Fruit fly (Drosophila melanogaster) whole organism, adult: ENCODE measurements around the gene Mp.
A peak's percentile ranks its signal among the peaks of the same experiment; 100 is the strongest.

Experiments
- CG11617 ChIP-seq: fragments of 200-800 bp; sonication (Bioruptor generic); optimal IDR thresholded peaks from 2 replicates; lab custom pipeline; 2017; ENCODE audit warnings: mild to moderate bottlenecking, missing biosample characterization, missing genetic modification reagents, missing genetic modification characterization
- CG12768 ChIP-seq: fragments of 200-800 bp; sonication (Bioruptor generic); optimal IDR thresholded peaks from 2 replicates; lab custom pipeline; 2017; ENCODE audit warnings: missing biosample characterization, missing genetic modification characterization, mild to moderate bottlenecking, moderate library complexity, missing genetic modification reagents
- CG14711 ChIP-seq: fragments of 200-800 bp; sonication (Bioruptor generic); optimal IDR thresholded peaks from 2 replicates; lab custom pipeline; 2018; ENCODE audit warnings: missing biosample characterization, mild to moderate bottlenecking, missing genetic modification characterization, moderate library complexity
- CG1620 ChIP-seq: fragments of 200-800 bp; sonication (Bioruptor generic); optimal IDR thresholded peaks from 2 replicates; lab custom pipeline; 2016; ENCODE audit warnings: missing biosample characterization, missing genetic modification characterization
- CG33017 ChIP-seq: fragments of 200-800 bp; sonication (Bioruptor generic); optimal IDR thresholded peaks from 2 replicates; lab custom pipeline; 2018; ENCODE audit warnings: missing biosample characterization, mild to moderate bottlenecking, missing genetic modification characterization, moderate library complexity
- CG5204 ChIP-seq: fragments of 200-800 bp; sonication (Bioruptor generic); optimal IDR thresholded peaks from 2 replicates; lab custom pipeline; 2016; ENCODE audit warnings: missing biosample characterization, missing genetic modification characterization
- CG7045 ChIP-seq: fragments of 200-800 bp; sonication (Bioruptor generic); optimal IDR thresholded peaks from 2 replicates; lab custom pipeline; 2017; ENCODE audit warnings: missing biosample characterization, mild to moderate bottlenecking, missing genetic modification characterization
- CG7101 ChIP-seq: fragments of 200-800 bp; sonication (Bioruptor generic); optimal IDR thresholded peaks from 2 replicates; lab custom pipeline; 2018; ENCODE audit warnings: missing biosample characterization, mild to moderate bottlenecking, missing genetic modification characterization, moderate library complexity
- Clk ChIP-seq: fragments of 200-800 bp; sonication (Bioruptor generic); optimal IDR thresholded peaks from 2 replicates; lab custom pipeline; 2017; ENCODE audit warnings: missing biosample characterization, missing genetic modification characterization
- Crg-1 ChIP-seq: fragments of 200-800 bp; sonication (Bioruptor generic); optimal IDR thresholded peaks from 2 replicates; lab custom pipeline; 2016; ENCODE audit warnings: missing biosample characterization, missing genetic modification characterization
- Hr96 ChIP-seq: fragments of 200-800 bp; sonication (Bioruptor generic); optimal IDR thresholded peaks from 2 replicates; lab custom pipeline; 2016; ENCODE audit warnings: missing biosample characterization, missing genetic modification characterization
- Mnt ChIP-seq: fragments of 200-800 bp; sonication (Bioruptor generic); optimal IDR thresholded peaks from 2 replicates; lab custom pipeline; 2016; ENCODE audit warnings: missing biosample characterization, mild to moderate bottlenecking, missing genetic modification characterization
- bab1 ChIP-seq: fragments of 200-800 bp; sonication (Bioruptor generic); optimal IDR thresholded peaks from 3 replicates; lab custom pipeline; 2019; ENCODE audit warnings: missing biosample characterization, mild to moderate bottlenecking, missing genetic modification characterization, moderate library complexity
- cic ChIP-seq: fragments of 200-800 bp; sonication (Bioruptor generic); optimal IDR thresholded peaks from 2 replicates; lab custom pipeline; 2017; ENCODE audit warnings: missing biosample characterization, mild to moderate bottlenecking, missing genetic modification characterization, moderate library complexity
- cnc ChIP-seq, 2 experiments: fragments of >200 bp; optimal IDR thresholded peaks; 2 replicates each; lab custom pipeline; 2017
- kay ChIP-seq: fragments of 200-800 bp; sonication (Bioruptor generic); peaks from one replicate; lab custom pipeline; 2016; ENCODE audit warnings: missing biosample characterization, missing genetic modification characterization, borderline replicate concordance
- ovo ChIP-seq: fragments of 200-800 bp; sonication (Bioruptor generic); optimal IDR thresholded peaks from 2 replicates; lab custom pipeline; 2016; ENCODE audit warnings: missing biosample characterization, missing genetic modification characterization
- pad ChIP-seq: fragments of 200-800 bp; sonication (Bioruptor generic); optimal IDR thresholded peaks from 3 replicates; lab custom pipeline; 2017; ENCODE audit warnings: missing biosample characterization, missing genetic modification characterization, mild to moderate bottlenecking, moderate library complexity, missing genetic modification reagents
- tj ChIP-seq: fragments of 200-800 bp; sonication (Bioruptor generic); optimal IDR thresholded peaks from 3 replicates; lab custom pipeline; 2017; ENCODE audit warnings: missing biosample characterization, mild to moderate bottlenecking, missing genetic modification characterization, moderate library complexity
- toe ChIP-seq: fragments of 200-800 bp; sonication (Bioruptor generic); optimal IDR thresholded peaks from 2 replicates; lab custom pipeline; 2016; ENCODE audit warnings: missing biosample characterization, missing genetic modification characterization

Mp gene

dm6 chr3L:6964488-6965152 is 34.0 kb upstream of the Mp start, which contains the start of gene sgl:
Gene sgl, minus strand, starts transcription at chr3L:6964758.
- TF ChIP-seq Clk (GFP tag; lab: Kevin White, UChicago) (no peak), ovo (GFP tag; lab: Kevin White, UChicago) (peak; percentile 61), Hr96 (GFP tag; lab: Kevin White, UChicago) (peak; percentile 15), CG11617 (GFP tag; lab: Kevin White, UChicago) (peak; percentile 18), CG7045 (GFP tag; lab: Kevin White, UChicago) (peak; percentile 37), kay (GFP tag; lab: Kevin White, UChicago) (no peak), CG1620 (GFP tag; lab: Kevin White, UChicago) (peak; percentile 26), toe (GFP tag; lab: Kevin White, UChicago) (no peak), CG7101 (peak; percentile 29), bab1 (GFP tag; lab: Kevin White, UChicago) (peak; percentile 73), tj (GFP tag; lab: Kevin White, UChicago) (peak; percentile 43), CG12768 (GFP tag; lab: Kevin White, UChicago) (peak; percentile 74), CG14711 (tag; lab: Kevin White, UChicago) (no peak), cnc (optimal IDR thresholded peaks at IDR 0.05; lab: Kevin White, UChicago) (no peak), cic (GFP tag; lab: Kevin White, UChicago) (peak; percentile 87), pad (peak; percentile 15), CG33017 (peak; percentile 66), Mnt (GFP tag; lab: Kevin White, UChicago) (peak; percentile 98), Crg-1 (GFP tag; lab: Kevin White, UChicago) (peak; percentile 5), CG5204 (GFP tag; lab: Kevin White, UChicago) (no peak)

- TF ChIP-seq tj (GFP tag; lab: Kevin White, UChicago), result no peak
- TF ChIP-seq cnc (optimal IDR thresholded peaks at IDR 0.05; lab: Kevin White, UChicago), result no peak
- TF ChIP-seq kay (GFP tag; lab: Kevin White, UChicago), result no peak
- TF ChIP-seq CG33017, result no peak
- no peak for TF ChIP-seq Clk (GFP tag; lab: Kevin White, UChicago)
- no peak for TF ChIP-seq CG7101
- no peak for TF ChIP-seq pad
- TF ChIP-seq ovo (GFP tag; lab: Kevin White, UChicago), result no peak
- no peak for TF ChIP-seq Mnt (GFP tag; lab: Kevin White, UChicago)
- no peak for TF ChIP-seq Crg-1 (GFP tag; lab: Kevin White, UChicago)
- TF ChIP-seq toe (GFP tag; lab: Kevin White, UChicago), result no peak
Measured at dm6 chr3L:6967797-6968196, 30.8 kb upstream of the Mp start, which contains the start of gene CG10064. Gene CG10064, minus strand, starts transcription at chr3L:6967897.

DNA sequence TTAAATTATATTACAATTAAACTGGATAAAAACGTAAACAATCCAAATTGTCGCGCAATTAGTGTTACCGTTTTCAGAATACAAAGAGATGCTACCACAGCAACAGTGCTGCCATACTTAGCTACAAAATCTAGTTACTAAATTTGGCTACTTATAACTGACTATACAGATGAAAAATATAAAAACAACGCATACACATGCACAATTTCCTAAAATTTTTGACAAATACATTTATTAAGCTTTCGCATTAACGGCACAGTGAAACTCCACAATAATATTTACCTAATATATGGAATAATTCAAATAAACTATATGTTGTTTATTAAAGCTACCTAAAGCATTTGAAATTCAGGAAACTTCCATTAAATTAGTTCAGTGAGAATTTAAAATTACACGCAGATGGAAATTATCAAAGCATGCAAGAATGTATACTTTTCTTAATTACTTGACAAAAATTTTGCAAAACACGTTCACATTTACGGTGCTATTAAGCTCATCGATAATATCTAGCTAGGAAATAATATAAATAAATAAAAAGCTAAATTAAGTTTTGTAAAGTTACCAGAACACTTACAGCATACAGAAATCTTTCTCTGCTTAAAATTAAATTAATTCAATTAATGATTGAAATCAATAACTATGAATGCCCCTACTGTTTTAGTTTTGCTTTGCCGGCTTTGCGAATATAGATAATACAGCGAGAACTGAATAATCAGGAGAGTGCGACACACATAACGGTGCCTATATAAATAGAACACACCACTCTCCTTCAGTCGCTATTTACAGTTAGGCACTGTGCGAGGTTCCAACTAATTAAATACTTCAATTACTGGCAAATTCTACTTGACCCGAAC is 29.5 kb upstream of the Mp start, which contains the start of the genes Mis12 and CG9953:
Gene Mis12 (minus strand): TSS at position 88 of the 854 bp plus-strand sequence.
Gene CG9953 (plus strand): TSS at position 698 of the 854 bp plus-strand sequence.
- TF ChIP-seq bab1 (GFP tag; lab: Kevin White, UChicago) (peak; percentile 6), CG11617 (GFP tag; lab: Kevin White, UChicago) (peak; percentile 64), Crg-1 (GFP tag; lab: Kevin White, UChicago) (no peak), CG33017 (peak; percentile 63), pad (peak; percentile 97), CG14711 (tag; lab: Kevin White, UChicago) (peak; percentile 27), CG7101 (peak; percentile 47), toe (GFP tag; lab: Kevin White, UChicago) (peak; percentile 29), cic (GFP tag; lab: Kevin White, UChicago) (peak; percentile 45), CG7045 (GFP tag; lab: Kevin White, UChicago) (no peak), kay (GFP tag; lab: Kevin White, UChicago) (peak; percentile 81), cnc (optimal IDR thresholded peaks at IDR 0.05; lab: Kevin White, UChicago) (no peak), Clk (GFP tag; lab: Kevin White, UChicago) (no peak), CG5204 (GFP tag; lab: Kevin White, UChicago) (peak; percentile 65), CG12768 (GFP tag; lab: Kevin White, UChicago) (peak; percentile 56), Mnt (GFP tag; lab: Kevin White, UChicago) (peak; percentile 29), Hr96 (GFP tag; lab: Kevin White, UChicago) (peak; percentile 34), CG1620 (GFP tag; lab: Kevin White, UChicago) (peak; percentile 17), ovo (GFP tag; lab: Kevin White, UChicago) (peak; percentile 94), tj (GFP tag; lab: Kevin White, UChicago) (peak; percentile 52)

DNA sequence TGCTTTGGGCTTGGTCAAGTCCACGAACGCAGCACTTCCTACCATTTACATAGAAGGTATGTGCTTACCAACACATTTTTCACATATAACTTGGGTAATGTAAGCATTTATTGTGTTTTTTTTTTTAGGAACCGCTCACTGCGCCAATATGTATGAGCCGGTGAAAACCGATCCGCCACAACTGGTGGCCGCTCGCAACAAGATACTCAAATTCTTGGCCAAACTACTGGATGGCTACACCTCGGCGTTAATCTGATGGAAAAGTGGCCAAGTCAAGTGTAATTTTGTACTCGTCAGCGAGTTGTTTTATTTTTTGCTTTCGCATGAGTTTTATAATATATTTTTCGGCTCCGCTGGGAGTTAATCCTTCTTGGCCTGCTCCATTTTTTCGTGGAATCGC is 27.3 kb upstream of the Mp start:
- no peak for TF ChIP-seq bab1 (GFP tag; lab: Kevin White, UChicago)
- no peak for TF ChIP-seq CG11617 (GFP tag; lab: Kevin White, UChicago)
- peak; percentile 99 for TF ChIP-seq tj (GFP tag; lab: Kevin White, UChicago)

dm6 chr3L:6972367-6972766 is 26.3 kb upstream of the Mp start, which contains the start of gene CG10063:
Gene CG10063, minus strand, starts transcription at chr3L:6972467.
- no peak for TF ChIP-seq CG7045 (GFP tag; lab: Kevin White, UChicago)
- TF ChIP-seq CG5204 (GFP tag; lab: Kevin White, UChicago), result no peak
- TF ChIP-seq bab1 (GFP tag; lab: Kevin White, UChicago), result no peak
- no peak for TF ChIP-seq tj (GFP tag; lab: Kevin White, UChicago)
- TF ChIP-seq CG14711 (tag; lab: Kevin White, UChicago), result no peak
- TF ChIP-seq cic (GFP tag; lab: Kevin White, UChicago), result no peak
- no peak for TF ChIP-seq cnc (optimal IDR thresholded peaks at IDR 0.05; lab: Kevin White, UChicago)
- TF ChIP-seq Mnt (GFP tag; lab: Kevin White, UChicago), result no peak
- no peak for TF ChIP-seq Crg-1 (GFP tag; lab: Kevin White, UChicago)
- no peak for TF ChIP-seq CG7101
- no peak for TF ChIP-seq kay (GFP tag; lab: Kevin White, UChicago)
- no peak for TF ChIP-seq Clk (GFP tag; lab: Kevin White, UChicago)
- no peak for TF ChIP-seq ovo (GFP tag; lab: Kevin White, UChicago)
- TF ChIP-seq Hr96 (GFP tag; lab: Kevin White, UChicago), result no peak
- TF ChIP-seq pad, result no peak
- TF ChIP-seq CG12768 (GFP tag; lab: Kevin White, UChicago), result no peak
- TF ChIP-seq CG11617 (GFP tag; lab: Kevin White, UChicago), result no peak
- no peak for TF ChIP-seq toe (GFP tag; lab: Kevin White, UChicago)
